Fruit fly (Drosophila melanogaster) whole organism, embryonic: ENCODE results near the gene usp.

Source experiments
- Antp ChIP-seq: fragments of 200-800 bp; sonication (Bioruptor generic); optimal IDR thresholded peaks from 3 replicates; lab custom pipeline; 2016; ENCODE audit warnings: missing biosample characterization, missing genetic modification characterization
- Atf6 ChIP-seq: fragments of 200-800 bp; sonication (Bioruptor generic); IDR thresholded peaks from 2 replicates; pipeline ENCODE4 v1.3.6; 2022; ENCODE audit warnings: missing biosample characterization, missing genetic modification characterization
- Blimp-1 ChIP-seq: fragments of 200-800 bp; sonication (Bioruptor generic); optimal IDR thresholded peaks from 3 replicates; lab custom pipeline; 2018; ENCODE audit warnings: missing biosample characterization, missing genetic modification characterization, mild to moderate bottlenecking, moderate library complexity, missing genetic modification reagents
- CG10209 ChIP-seq: fragments of 200-800 bp; sonication (Bioruptor generic); optimal IDR thresholded peaks from 3 replicates; lab custom pipeline; 2017; ENCODE audit warnings: missing biosample characterization, mild to moderate bottlenecking, missing genetic modification characterization, missing genetic modification reagents
- CG10366 ChIP-seq: fragments of 200-800 bp; sonication (Bioruptor generic); IDR thresholded peaks from 2 replicates; pipeline ENCODE4 v1.3.6; 2022; ENCODE audit warnings: missing biosample characterization, missing genetic modification characterization
- CG10462 ChIP-seq: fragments of 200-800 bp; sonication (Bioruptor generic); optimal IDR thresholded peaks from 2 replicates; lab custom pipeline; 2016; ENCODE audit warnings: missing biosample characterization, missing genetic modification characterization
- CG12236 ChIP-seq: fragments of 200-800 bp; sonication (Bioruptor generic); optimal IDR thresholded peaks from 2 replicates; lab custom pipeline; 2016; ENCODE audit warnings: missing biosample characterization, missing genetic modification characterization
- CG13296 ChIP-seq: fragments of 200-800 bp; sonication (Bioruptor generic); optimal IDR thresholded peaks from 3 replicates; lab custom pipeline; 2018; ENCODE audit warnings: missing biosample characterization, mild to moderate bottlenecking, missing genetic modification characterization
- CG14050 ChIP-seq: fragments of 200-800 bp; sonication (Bioruptor generic); IDR thresholded peaks from 3 replicates; pipeline ENCODE4 v1.3.6; 2022; ENCODE audit warnings: missing biosample characterization, missing genetic modification characterization
- CG18599 ChIP-seq: fragments of 200-800 bp; sonication (Bioruptor generic); optimal IDR thresholded peaks from 3 replicates; lab custom pipeline; 2017; ENCODE audit warnings: missing biosample characterization, missing genetic modification characterization, mild to moderate bottlenecking, moderate library complexity, missing genetic modification reagents
- CG3065 ChIP-seq: fragments of 200-800 bp; sonication (Bioruptor generic); optimal IDR thresholded peaks from 2 replicates; lab custom pipeline; 2016; ENCODE audit warnings: missing biosample characterization, missing genetic modification characterization
- CG3838 ChIP-seq: fragments of 200-800 bp; sonication (Bioruptor generic); optimal IDR thresholded peaks from 3 replicates; lab custom pipeline; 2016; ENCODE audit warnings: missing biosample characterization, missing genetic modification characterization
- CG4328 ChIP-seq: fragments of 200-800 bp; sonication (Bioruptor generic); optimal IDR thresholded peaks from 3 replicates; lab custom pipeline; 2017; ENCODE audit warnings: missing biosample characterization, missing genetic modification reagents, missing genetic modification characterization
- CG4404 ChIP-seq: fragments of 200-800 bp; sonication (Bioruptor generic); IDR thresholded peaks from 2 replicates; pipeline ENCODE4 v1.3.6; 2022; ENCODE audit warnings: missing biosample characterization, missing genetic modification characterization
- CG4820 ChIP-seq: fragments of 200-800 bp; sonication (Bioruptor generic); optimal IDR thresholded peaks from 3 replicates; lab custom pipeline; 2016; ENCODE audit warnings: missing biosample characterization, missing genetic modification characterization
- CG6683 ChIP-seq: fragments of 200-800 bp; sonication (Bioruptor generic); optimal IDR thresholded peaks from 2 replicates; lab custom pipeline; 2017; ENCODE audit warnings: missing biosample characterization, mild to moderate bottlenecking, missing genetic modification characterization, missing genetic modification reagents
- CG6813 ChIP-seq: fragments of 200-800 bp; sonication (Bioruptor generic); optimal IDR thresholded peaks from 2 replicates; lab custom pipeline; 2017; ENCODE audit warnings: missing biosample characterization, missing genetic modification characterization, mild to moderate bottlenecking, moderate library complexity, missing genetic modification reagents
- CG7271 ChIP-seq: fragments of 200-800 bp; sonication (Bioruptor generic); optimal IDR thresholded peaks from 2 replicates; lab custom pipeline; 2018; ENCODE audit warnings: missing biosample characterization, mild to moderate bottlenecking, missing genetic modification characterization, moderate library complexity
- CG7745 ChIP-seq: fragments of 200-800 bp; sonication (Bioruptor generic); optimal IDR thresholded peaks from 2 replicates; lab custom pipeline; 2018; ENCODE audit warnings: missing biosample characterization, mild to moderate bottlenecking, missing genetic modification characterization, moderate library complexity
- CG8944 ChIP-seq: fragments of 200-800 bp; sonication (Bioruptor generic); optimal IDR thresholded peaks from 3 replicates; lab custom pipeline; 2016; ENCODE audit warnings: missing biosample characterization, missing genetic modification characterization
- CG9609 ChIP-seq: fragments of 200-800 bp; sonication (Bioruptor generic); optimal IDR thresholded peaks from 3 replicates; lab custom pipeline; 2016; ENCODE audit warnings: missing biosample characterization, missing genetic modification characterization
- CkIIα-i1 ChIP-seq: fragments of 200-800 bp; sonication (Bioruptor generic); IDR thresholded peaks from 2 replicates; pipeline ENCODE4 v1.3.6; 2022; ENCODE audit warnings: missing biosample characterization, missing genetic modification characterization
- CrebB ChIP-seq: fragments of 200-800 bp; sonication (Bioruptor generic); optimal IDR thresholded peaks from 3 replicates; lab custom pipeline; 2018; ENCODE audit warnings: missing biosample characterization, mild to moderate bottlenecking, missing genetic modification characterization
- Dbx ChIP-seq: fragments of 200-800 bp; sonication (Bioruptor generic); IDR thresholded peaks from 3 replicates; pipeline ENCODE4 v1.3.6; 2022; ENCODE audit warnings: missing biosample characterization, missing genetic modification characterization
- HLH3B ChIP-seq: fragments of 200-800 bp; sonication (Bioruptor generic); IDR thresholded peaks from 2 replicates; pipeline ENCODE4 v1.3.6; 2022; ENCODE audit warnings: missing biosample characterization, missing genetic modification characterization
- Hand ChIP-seq: fragments of 200-800 bp; sonication (Bioruptor generic); optimal IDR thresholded peaks from 2 replicates; lab custom pipeline; 2017; ENCODE audit warnings: mild to moderate bottlenecking, missing biosample characterization, missing genetic modification reagents, missing genetic modification characterization
- MTF-1 ChIP-seq: fragments of 200-800 bp; sonication (Bioruptor generic); optimal IDR thresholded peaks from 2 replicates; lab custom pipeline; 2018; ENCODE audit warnings: missing biosample characterization, mild to moderate bottlenecking, missing genetic modification characterization, borderline replicate concordance
- Ravus ChIP-seq: fragments of 200-800 bp; sonication (Bioruptor generic); IDR thresholded peaks from 2 replicates; pipeline ENCODE4 v1.3.6; 2022; ENCODE audit warnings: missing biosample characterization, missing genetic modification characterization
- cas ChIP-seq: fragments of 200-800 bp; sonication (Bioruptor generic); IDR thresholded peaks from 2 replicates; pipeline ENCODE4 v1.3.6; 2022; ENCODE audit warnings: missing biosample characterization, missing genetic modification characterization
- chn ChIP-seq: fragments of 200-800 bp; sonication (Bioruptor generic); optimal IDR thresholded peaks from 2 replicates; lab custom pipeline; 2016; ENCODE audit warnings: missing biosample characterization, missing genetic modification characterization
- croc ChIP-seq: fragments of 200-800 bp; sonication (Bioruptor generic); conservative IDR thresholded peaks from 3 replicates; pipeline ENCODE4 v1.3.6; 2022; ENCODE audit warnings: missing biosample characterization, missing genetic modification characterization
- danr ChIP-seq: fragments of 200-800 bp; sonication (Bioruptor generic); IDR thresholded peaks from 2 replicates; pipeline ENCODE4 v1.3.6; 2022; ENCODE audit warnings: missing biosample characterization, missing genetic modification characterization
- ems ChIP-seq: fragments of 200-800 bp; sonication (Bioruptor generic); optimal IDR thresholded peaks from 3 replicates; lab custom pipeline; 2016; ENCODE audit warnings: missing biosample characterization, missing genetic modification characterization
- esg ChIP-seq: fragments of 200-800 bp; sonication (Bioruptor generic); conservative IDR thresholded peaks from 2 replicates; pipeline ENCODE4 v1.3.6; 2022; ENCODE audit warnings: missing biosample characterization, missing genetic modification characterization
- ewg ChIP-seq: fragments of 200-800 bp; sonication (Bioruptor generic); optimal IDR thresholded peaks from 3 replicates; lab custom pipeline; 2017; ENCODE audit warnings: mild to moderate bottlenecking, missing biosample characterization, missing genetic modification reagents, missing genetic modification characterization
- eyg ChIP-seq: fragments of 200-800 bp; sonication (Bioruptor generic); optimal IDR thresholded peaks from 3 replicates; lab custom pipeline; 2016; ENCODE audit warnings: missing biosample characterization, missing genetic modification characterization
- gcm ChIP-seq: fragments of 200-800 bp; sonication (Bioruptor generic); optimal IDR thresholded peaks from 2 replicates; lab custom pipeline; 2019; ENCODE audit warnings: missing biosample characterization, mild to moderate bottlenecking, missing genetic modification characterization, moderate library complexity
- grau ChIP-seq: fragments of 200-800 bp; optimal IDR thresholded peaks from 3 replicates; lab custom pipeline; 2019; ENCODE audit warnings: missing biosample characterization, mild to moderate bottlenecking, missing genetic modification characterization, moderate library complexity
- insv ChIP-seq, 2 experiments: fragments of 200-800 bp; sonication (Bioruptor generic); optimal IDR thresholded peaks; 3 replicates each; lab custom pipeline; 2016 to 2018; ENCODE audit warnings: missing biosample characterization in 2 of 2, missing genetic modification characterization in 2 of 2
- kay ChIP-seq: fragments of 200-800 bp; sonication (Bioruptor generic); optimal IDR thresholded peaks from 2 replicates; lab custom pipeline; 2016; ENCODE audit warnings: missing biosample characterization, missing genetic modification characterization
- pfk ChIP-seq: fragments of 200-800 bp; sonication (Bioruptor generic); optimal IDR thresholded peaks from 2 replicates; lab custom pipeline; 2018; ENCODE audit warnings: missing biosample characterization, mild to moderate bottlenecking, missing genetic modification characterization, moderate library complexity
- prd ChIP-seq, 3 experiments: fragments of >200 bp in 2 of 3; fragments of 200-800 bp in 1 of 3; sonication (Bioruptor generic) in 1 of 3; optimal IDR thresholded peaks in 2 of 3; IDR thresholded peaks in 1 of 3; 2 replicates in 2 of 3; 3 replicates in 1 of 3; pipeline versions ENCODE4 v1.3.6 to Lab custom; 2017 to 2022; ENCODE audit warnings: missing biosample characterization in 1 of 3, missing genetic modification characterization in 1 of 3
- pros ChIP-seq: fragments of 200-800 bp; sonication (Bioruptor generic); optimal IDR thresholded peaks from 3 replicates; lab custom pipeline; 2019; ENCODE audit warnings: missing biosample characterization, mild to moderate bottlenecking, missing genetic modification characterization, moderate library complexity
- pzg ChIP-seq: fragments of 200-800 bp; sonication (Bioruptor generic); optimal IDR thresholded peaks from 3 replicates; lab custom pipeline; 2018; ENCODE audit warnings: missing biosample characterization, mild to moderate bottlenecking, missing genetic modification characterization, moderate library complexity
- ranshi ChIP-seq: fragments of 200-800 bp; sonication (Bioruptor generic); IDR thresholded peaks from 2 replicates; pipeline ENCODE4 v1.3.6; 2022; ENCODE audit warnings: missing biosample characterization, missing genetic modification characterization
- row ChIP-seq: fragments of 200-800 bp; sonication (Bioruptor generic); IDR thresholded peaks from 3 replicates; pipeline ENCODE4 v1.3.6; 2022; ENCODE audit warnings: missing biosample characterization, missing genetic modification characterization
- sens ChIP-seq: fragments of 200-800 bp; sonication (Bioruptor generic); peaks from one replicate; lab custom pipeline; 2016; ENCODE audit warnings: missing biosample characterization, missing genetic modification characterization
- sima ChIP-seq: fragments of 200-800 bp; sonication (Bioruptor generic); optimal IDR thresholded peaks from 2 replicates; lab custom pipeline; 2016; ENCODE audit warnings: missing biosample characterization, missing genetic modification characterization
- trh ChIP-seq: fragments of 200-800 bp; sonication (Bioruptor generic); optimal IDR thresholded peaks from 2 replicates; lab custom pipeline; 2016; ENCODE audit warnings: missing biosample characterization, missing genetic modification characterization
- wek ChIP-seq: fragments of 200-800 bp; sonication (Bioruptor generic); optimal IDR thresholded peaks from 3 replicates; lab custom pipeline; 2018; ENCODE audit warnings: missing biosample characterization, mild to moderate bottlenecking, missing genetic modification characterization, moderate library complexity
- zen2 ChIP-seq: fragments of 200-800 bp; sonication (Bioruptor generic); IDR thresholded peaks from 3 replicates; pipeline ENCODE4 v1.3.6; 2022; ENCODE audit warnings: missing biosample characterization, missing genetic modification characterization; ENCODE audit not compliant: partially characterized antibody

The usp gene

DNA sequence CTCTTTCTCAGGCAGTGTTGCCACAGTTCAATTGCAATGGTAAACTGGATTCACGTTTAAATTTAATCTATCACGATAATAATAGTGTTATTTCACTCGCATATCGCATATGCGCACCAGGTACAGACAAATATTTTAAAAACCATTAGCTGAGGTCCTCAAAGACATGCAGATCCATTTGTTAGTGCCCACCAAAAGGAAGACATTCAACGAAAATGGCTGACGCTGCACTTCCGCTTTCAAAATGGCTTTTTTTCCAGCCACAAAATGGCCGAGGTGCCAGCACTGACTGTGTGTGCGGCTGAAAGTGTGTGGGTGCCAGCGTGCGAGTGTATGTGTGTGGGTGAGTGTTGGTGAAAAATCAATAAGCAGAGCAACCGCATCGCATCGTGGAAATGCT is 19.0 kb upstream of the usp start (continued):
- no peak for TF ChIP-seq Hand (GFP tag; lab: Kevin White, UChicago)
- TF ChIP-seq Atf6: 0 out of 2 replicates have a peak, but pooled peaks have one; percentile 24
- no peak for TF ChIP-seq CG7745 (tag; lab: Kevin White, UChicago)
- no peak for TF ChIP-seq danr (GFP tag; lab: Robert Waterston, UW)
- no peak for TF ChIP-seq CG8944 (GFP tag; lab: Kevin White, UChicago)
- no peak for TF ChIP-seq CG14050
- peak; percentile 47 for TF ChIP-seq CG6813 (GFP tag; lab: Kevin White, UChicago)
- peak; percentile 38 for TF ChIP-seq gcm
- TF ChIP-seq pfk (GFP tag; lab: Kevin White, UChicago): no peak
- TF ChIP-seq Dbx (GFP tag; lab: Robert Waterston, UW): no peak
- peak; percentile 30 for TF ChIP-seq eyg (GFP tag; lab: Kevin White, UChicago)
- no peak for TF ChIP-seq CG10366 (GFP tag; lab: Robert Waterston, UW)
- TF ChIP-seq CG4820: peak; percentile 17
- TF ChIP-seq Ravus (GFP tag; lab: Robert Waterston, UW): no peak
- TF ChIP-seq zen2 (GFP tag; lab: Robert Waterston, UW): no peak
- TF ChIP-seq CG10462: no peak
- no peak for TF ChIP-seq HLH3B
- TF ChIP-seq chn (GFP tag; lab: Kevin White, UChicago): no peak
- TF ChIP-seq CG9609 (GFP tag; lab: Kevin White, UChicago): no peak
- TF ChIP-seq CG13296 (GFP tag; lab: Kevin White, UChicago): peak; percentile 43
- TF ChIP-seq sens (GFP tag; lab: Kevin White, UChicago): peak; percentile 84
- peak; percentile 50 for TF ChIP-seq wek (GFP tag; lab: Kevin White, UChicago)
- TF ChIP-seq insv (GFP tag; optimal IDR thresholded peaks at IDR 0.05; lab: Kevin White, UChicago): peak in 1 of 2 experiments; percentile 0
- TF ChIP-seq trh (GFP tag; lab: Kevin White, UChicago): no peak
- no peak for TF ChIP-seq kay (GFP tag; lab: Kevin White, UChicago)
- TF ChIP-seq CG3065: no peak
- TF ChIP-seq CG10209 (GFP tag; lab: Kevin White, UChicago): peak; percentile 35
- TF ChIP-seq pzg (GFP tag; lab: Kevin White, UChicago): peak; percentile 14
- TF ChIP-seq CkIIα-i1: no peak
- no peak for TF ChIP-seq CG4404 (GFP tag; lab: Robert Waterston, UW)
- TF ChIP-seq esg: no peak
- peak; percentile 35 for TF ChIP-seq CrebB
- peak; percentile 42 for TF ChIP-seq Blimp-1 (GFP tag; lab: Kevin White, UChicago)
- TF ChIP-seq grau (tag; lab: Kevin White, UChicago): peak; percentile 42
- no peak for TF ChIP-seq ewg (GFP tag; lab: Kevin White, UChicago)
- TF ChIP-seq CG7271: peak; percentile 0
- TF ChIP-seq ems (GFP tag; lab: Kevin White, UChicago): no peak
- TF ChIP-seq CG4328: peak; percentile 48
- TF ChIP-seq pros: no peak
- peak; percentile 50 for TF ChIP-seq ranshi
- peak; percentile 20 for TF ChIP-seq CG12236
- no peak for TF ChIP-seq MTF-1 (GFP tag; lab: Kevin White, UChicago)
- peak; percentile 7 for TF ChIP-seq CG6683 (GFP tag; lab: Kevin White, UChicago)
- no peak for TF ChIP-seq prd (optimal IDR thresholded peaks at IDR 0.05; lab: Kevin White, UChicago)
- TF ChIP-seq prd (GFP tag; IDR thresholded peaks at IDR 0.05; lab: Robert Waterston, UW): no peak
- no peak for TF ChIP-seq CG18599 (GFP tag; lab: Kevin White, UChicago)
- TF ChIP-seq cas (GFP tag; lab: Robert Waterston, UW): no peak
- no peak for TF ChIP-seq Antp (GFP tag; lab: Kevin White, UChicago)
- no peak for TF ChIP-seq sima (GFP tag; lab: Kevin White, UChicago)
- no peak for TF ChIP-seq CG3838 (GFP tag; lab: Kevin White, UChicago)
- peak; percentile 86 for TF ChIP-seq row (GFP tag; lab: Robert Waterston, UW)
- TF ChIP-seq croc: 0 out of 3 replicates have a peak, but pooled peaks have one; percentile 12
